Fruit fly (Drosophila melanogaster): ENCODE measurements around the gene spen.

Gene spen

dm6 chr2L:171499-172250, 12.8 kb downstream of the spen start:
- no peak for TF ChIP-seq Nf-YC (tag; optimal IDR thresholded peaks at IDR 0.05)
- peak; percentile 56 for TF ChIP-seq mirr (GFP tag; optimal IDR thresholded peaks at IDR 0.05)
- peak; percentile 25 for TF ChIP-seq CG10543 (GFP tag; optimal IDR thresholded peaks at IDR 0.05)
- no peak for TF ChIP-seq CG33213 (GFP tag; optimal IDR thresholded peaks at IDR 0.05)
- no peak for TF ChIP-seq zen (tag; optimal IDR thresholded peaks at IDR 0.05)
- TF ChIP-seq B-H1 (GFP tag; IDR thresholded peaks at IDR 0.05): no peak
- no peak for TF ChIP-seq CG15601 (tag; optimal IDR thresholded peaks at IDR 0.05)
- peak; percentile 18 for TF ChIP-seq sug (tag; optimal IDR thresholded peaks at IDR 0.05)
- TF ChIP-seq slou (GFP tag; optimal IDR thresholded peaks at IDR 0.05): no peak
- TF ChIP-seq CG18599 (GFP tag; optimal IDR thresholded peaks at IDR 0.05): no peak
- TF ChIP-seq bowl (GFP tag; IDR thresholded peaks at IDR 0.05): no peak
- no peak for TF ChIP-seq CG12236 (GFP tag; optimal IDR thresholded peaks at IDR 0.05)
- no peak for TF ChIP-seq CoRest (tag; optimal IDR thresholded peaks at IDR 0.05)
- no peak for TF ChIP-seq CG30431 (GFP tag; optimal IDR thresholded peaks at IDR 0.05)
- no peak for TF ChIP-seq Tbp (GFP tag; optimal IDR thresholded peaks at IDR 0.05)
- no peak for TF ChIP-seq ham (GFP tag; IDR thresholded peaks at IDR 0.05)
- TF ChIP-seq HHEX (GFP tag; optimal IDR thresholded peaks at IDR 0.05): no peak
- TF ChIP-seq CG11723 (GFP tag; optimal IDR thresholded peaks at IDR 0.05): no peak
- no peak for TF ChIP-seq eyg (GFP tag; optimal IDR thresholded peaks at IDR 0.05)
- TF ChIP-seq CG18476 (GFP tag; optimal IDR thresholded peaks at IDR 0.05): no peak
- no peak for TF ChIP-seq CG6689 (GFP tag; IDR thresholded peaks at IDR 0.05)
- no peak for TF ChIP-seq Oli (tag; optimal IDR thresholded peaks at IDR 0.05)
- TF ChIP-seq Adf1 (GFP tag; IDR thresholded peaks at IDR 0.05): 0 out of 2 replicates have a peak, but pooled peaks have one; percentile 27
- TF ChIP-seq fd64A (GFP tag; optimal IDR thresholded peaks at IDR 0.05): no peak
- TF ChIP-seq CG15269 (tag; optimal IDR thresholded peaks at IDR 0.05): peak; percentile 90
- TF ChIP-seq pb (GFP tag; optimal IDR thresholded peaks at IDR 0.05): no peak
- no peak for TF ChIP-seq mld (GFP tag; IDR thresholded peaks at IDR 0.05; ENCODE audit: partially characterized antibody)
- TF ChIP-seq Aef1 (GFP tag; IDR thresholded peaks at IDR 0.05): no peak
- TF ChIP-seq D19A (tag; optimal IDR thresholded peaks at IDR 0.05): no peak
- TF ChIP-seq CG15514 (GFP tag; optimal IDR thresholded peaks at IDR 0.05): no peak
- TF ChIP-seq Fer1 (GFP tag; optimal IDR thresholded peaks at IDR 0.05): peak; percentile 23
- no peak for TF ChIP-seq CG11456 (GFP tag; IDR thresholded peaks at IDR 0.05)
- TF ChIP-seq CG9797 (GFP tag; optimal IDR thresholded peaks at IDR 0.05): no peak
- no peak for TF ChIP-seq cad (GFP tag; optimal IDR thresholded peaks at IDR 0.05)
- peak; percentile 30; the same call in 1 of the 3 replicates for TF ChIP-seq CG34224 (GFP tag; IDR thresholded peaks at IDR 0.05; ENCODE audit: partially characterized antibody)
- no peak for TF ChIP-seq Pdp1 (GFP tag; optimal IDR thresholded peaks at IDR 0.05)
- peak; percentile 18 for TF ChIP-seq corto (GFP tag; optimal IDR thresholded peaks at IDR 0.05)
- TF ChIP-seq nerfin-2 (GFP tag; IDR thresholded peaks at IDR 0.05; ENCODE audit: partially characterized antibody): no peak
- no peak for TF ChIP-seq toy (GFP tag; IDR thresholded peaks at IDR 0.05)
- no peak for TF ChIP-seq vfl (GFP tag; optimal IDR thresholded peaks at IDR 0.05)
- no peak for TF ChIP-seq Ada2b (GFP tag; IDR thresholded peaks at IDR 0.05)
- TF ChIP-seq grau (tag; optimal IDR thresholded peaks at IDR 0.05): no peak
- no peak for TF ChIP-seq dmrt99B (tag; optimal IDR thresholded peaks at IDR 0.05)
- no peak for TF ChIP-seq hth (optimal IDR thresholded peaks at IDR 0.05)
- no peak for TF ChIP-seq az2 (GFP tag; optimal IDR thresholded peaks at IDR 0.05)
- TF ChIP-seq cas (GFP tag; IDR thresholded peaks at IDR 0.05): no peak
- no peak for TF ChIP-seq Atf3 (GFP tag; optimal IDR thresholded peaks at IDR 0.05)
- no peak for TF ChIP-seq Neu2 (GFP tag; optimal IDR thresholded peaks at IDR 0.05; ENCODE audit: borderline replicate concordance)
- no peak for TF ChIP-seq CG17385 (GFP tag; optimal IDR thresholded peaks at IDR 0.05)
- no peak for TF ChIP-seq fd3F (GFP tag; optimal IDR thresholded peaks at IDR 0.05)
